Worm (Caenorhabditis elegans) whole organism, mixed stage, embryonic: Measurements from ENCODE around the gene ZK1127.4.

Experiments
- blmp-1 ChIP-seq: fragments of 150-350 bp; optimal IDR thresholded peaks from 2 replicates; lab custom pipeline; 2014; ENCODE audit warnings: missing biosample characterization, missing genetic modification characterization
- elt-3 ChIP-seq: fragments of 150-350 bp; optimal IDR thresholded peaks from 2 replicates; lab custom pipeline; 2014; ENCODE audit warnings: missing biosample characterization, missing genetic modification characterization
- ham-2 ChIP-seq: fragments of 200-800 bp; sonication (Bioruptor generic); optimal IDR thresholded peaks from 2 replicates; lab custom pipeline; 2018; ENCODE audit warnings: mild to moderate bottlenecking, missing genetic modification characterization, missing compliant biosample characterization
- lin-13 ChIP-seq: fragments of 150-350 bp; optimal IDR thresholded peaks from 2 replicates; lab custom pipeline; 2014; ENCODE audit warnings: missing biosample characterization, missing genetic modification characterization
- lsy-2 ChIP-seq: fragments of 150-350 bp; optimal IDR thresholded peaks from 2 replicates; lab custom pipeline; 2014; ENCODE audit warnings: missing biosample characterization, missing genetic modification characterization
- nhr-237 ChIP-seq: fragments of 150-350 bp; optimal IDR thresholded peaks from 2 replicates; lab custom pipeline; 2014; ENCODE audit warnings: missing biosample characterization, missing genetic modification characterization
- nhr-28 ChIP-seq: fragments of 150-350 bp; optimal IDR thresholded peaks from 2 replicates; lab custom pipeline; 2014; ENCODE audit warnings: missing biosample characterization, missing genetic modification characterization
- pha-4 ChIP-seq: fragments of 150-350 bp; optimal IDR thresholded peaks from 2 replicates; lab custom pipeline; 2018; ENCODE audit warnings: missing biosample characterization, missing genetic modification reagents, missing genetic modification characterization
- snpc-4 ChIP-seq: fragments of 150-350 bp; optimal IDR thresholded peaks from 2 replicates; lab custom pipeline; 2014; ENCODE audit warnings: missing biosample characterization, missing genetic modification characterization
- unc-62 ChIP-seq: fragments of 150-350 bp; optimal IDR thresholded peaks from 2 replicates; lab custom pipeline; 2014; ENCODE audit warnings: missing biosample characterization, missing genetic modification reagents, missing genetic modification characterization
- ztf-11 ChIP-seq: fragments of 150-350 bp; optimal IDR thresholded peaks from 2 replicates; lab custom pipeline; 2014; ENCODE audit warnings: missing biosample characterization, missing genetic modification characterization

DNA sequence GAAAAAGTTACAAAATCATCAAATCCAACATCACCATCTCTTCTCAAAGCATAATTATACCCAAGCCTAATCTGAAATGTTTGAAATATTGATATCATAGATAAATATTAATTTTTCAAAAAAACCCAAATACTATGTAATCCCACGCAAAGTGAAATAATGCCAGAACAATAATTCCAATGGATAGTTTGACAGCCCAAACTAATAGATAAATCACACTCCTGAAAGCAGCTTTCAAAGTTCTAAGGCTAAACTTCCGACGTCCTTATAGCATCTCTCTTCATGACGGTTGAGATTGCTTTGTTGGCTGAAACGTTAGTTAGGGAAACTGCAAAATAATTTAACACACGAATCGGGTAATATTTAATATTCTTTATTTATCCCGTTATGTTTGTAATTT, 45.5 kb downstream of the ZK1127.4 start:
- TF ChIP-seq blmp-1 (tag; lab: Kevin White, UChicago) (no peak), snpc-4 (tag; lab: Kevin White, UChicago) (no peak), unc-62 (no peak), nhr-237 (tag; lab: Kevin White, UChicago) (no peak), lin-13 (tag; lab: Kevin White, UChicago) (no peak), pha-4 (tag; lab: Kevin White, UChicago) (no peak), elt-3 (no peak), nhr-28 (no peak), ztf-11 (tag; lab: Kevin White, UChicago) (no peak), lsy-2 (no peak), ham-2 (no peak)
